Fruit fly (Drosophila melanogaster): ENCODE data around the gene CG14671.
A peak's percentile ranks its signal among the peaks of the same experiment; 100 is the strongest.

DNA sequence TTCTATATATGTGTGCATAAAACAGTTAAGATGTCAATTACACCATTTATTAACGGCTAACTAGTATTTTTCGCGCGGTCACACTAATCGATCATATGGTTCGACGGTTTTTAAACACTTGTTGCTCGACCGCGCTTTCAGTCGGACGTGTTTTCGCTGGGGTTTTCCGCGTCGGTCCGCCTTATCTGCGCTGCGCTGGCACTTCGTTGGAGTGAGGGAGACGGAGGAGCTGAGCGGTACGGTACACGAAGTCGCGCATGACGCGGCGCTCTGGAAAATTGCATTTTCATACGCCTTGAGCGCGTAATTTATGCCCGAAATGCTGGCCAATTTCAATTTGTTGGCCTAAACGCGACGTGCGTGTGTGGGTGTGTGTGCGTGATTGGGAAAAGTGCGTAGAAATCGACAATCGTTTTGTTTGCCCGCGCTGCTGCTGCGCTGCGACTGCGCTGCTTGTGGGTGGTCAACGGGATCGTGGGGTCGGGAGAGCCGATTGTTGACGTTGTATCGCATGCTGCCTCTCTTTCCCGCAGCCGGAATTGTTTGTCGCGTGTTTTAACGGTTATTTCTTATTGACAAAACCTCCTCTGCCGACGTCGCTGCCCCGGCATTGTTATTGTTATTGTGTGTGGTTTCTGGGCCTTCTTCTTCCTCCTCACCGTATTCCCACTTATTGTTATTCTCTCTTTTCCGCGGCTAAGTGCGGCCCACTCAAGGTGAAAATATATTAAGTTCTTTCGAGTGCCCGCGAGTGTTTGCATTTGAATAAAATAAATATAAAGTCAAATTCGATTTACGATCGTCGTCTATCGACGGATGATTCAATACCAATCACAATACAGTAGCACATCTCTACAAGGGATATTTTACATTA is 47.4 kb downstream of the CG14671 start, which contains the start of gene Itpr:
- TF ChIP-seq Myc (optimal IDR thresholded peaks at IDR 0.05) (no peak), CG9705 (GFP tag; optimal IDR thresholded peaks at IDR 0.05) (no peak), sage (GFP tag; optimal IDR thresholded peaks at IDR 0.05) (no peak), lola (GFP tag; optimal IDR thresholded peaks at IDR 0.05) (no peak), Dfd (GFP tag; optimal IDR thresholded peaks at IDR 0.05) (no peak), h (GFP tag; optimal IDR thresholded peaks at IDR 0.05) (peak; percentile 82), GATAd (GFP tag; optimal IDR thresholded peaks at IDR 0.05) (no peak), psq (GFP tag; optimal IDR thresholded peaks at IDR 0.05) (peak; percentile 12), CrebA (GFP tag; optimal IDR thresholded peaks at IDR 0.05; ENCODE audit: borderline replicate concordance) (peak; percentile 72)
